Fruit fly (Drosophila melanogaster) whole organism, embryonic: ENCODE measurements around the gene Obp93a.

Experiments
- Adf1 ChIP-seq: fragments of 200-800 bp; sonication (Bioruptor generic); IDR thresholded peaks from 2 replicates; pipeline ENCODE4 v1.3.6; 2022; ENCODE audit warnings: missing biosample characterization, missing genetic modification characterization
- Asciz ChIP-seq: fragments of 200-800 bp; sonication (Bioruptor generic); optimal IDR thresholded peaks from 2 replicates; lab custom pipeline; 2017; ENCODE audit warnings: missing biosample characterization, mild to moderate bottlenecking, missing genetic modification characterization, missing genetic modification reagents
- CG10147 ChIP-seq: fragments of 200-800 bp; sonication (Bioruptor generic); optimal IDR thresholded peaks from 2 replicates; lab custom pipeline; 2019; ENCODE audit warnings: missing biosample characterization, mild to moderate bottlenecking, missing genetic modification characterization, moderate library complexity
- CG10462 ChIP-seq: fragments of 200-800 bp; sonication (Bioruptor generic); optimal IDR thresholded peaks from 2 replicates; lab custom pipeline; 2016; ENCODE audit warnings: missing biosample characterization, missing genetic modification characterization
- CG11696 ChIP-seq: fragments of 200-800 bp; sonication (Bioruptor generic); IDR thresholded peaks from 2 replicates; pipeline ENCODE4 v1.3.6; 2022; ENCODE audit warnings: missing biosample characterization, missing genetic modification characterization
- CG12219 ChIP-seq: fragments of 200-800 bp; sonication (Bioruptor generic); optimal IDR thresholded peaks from 3 replicates; lab custom pipeline; 2018; ENCODE audit warnings: missing biosample characterization, mild to moderate bottlenecking, missing genetic modification characterization
- CG13123 ChIP-seq: fragments of 200-800 bp; sonication (Bioruptor generic); optimal IDR thresholded peaks from 2 replicates; lab custom pipeline; 2016; ENCODE audit warnings: missing biosample characterization, missing genetic modification characterization
- CG13287 ChIP-seq: fragments of 200-800 bp; sonication (Bioruptor generic); IDR thresholded peaks from 2 replicates; pipeline ENCODE4 v1.3.6; 2022; ENCODE audit warnings: missing biosample characterization, missing genetic modification characterization; ENCODE audit not compliant: partially characterized antibody
- CG14441 ChIP-seq: fragments of 200-800 bp; sonication (Bioruptor generic); IDR thresholded peaks from 2 replicates; pipeline ENCODE4 v1.3.6; 2022; ENCODE audit warnings: missing biosample characterization, missing genetic modification characterization
- CG14965 ChIP-seq: fragments of 200-800 bp; sonication (Bioruptor generic); optimal IDR thresholded peaks from 2 replicates; lab custom pipeline; 2016; ENCODE audit warnings: missing biosample characterization, missing genetic modification characterization, borderline replicate concordance
- CG17328 ChIP-seq: fragments of 200-800 bp; sonication (Bioruptor generic); IDR thresholded peaks from 2 replicates; pipeline ENCODE4 v1.3.6; 2022; ENCODE audit warnings: missing biosample characterization, missing genetic modification characterization
- CG17359 ChIP-seq: fragments of 200-800 bp; sonication (Bioruptor generic); optimal IDR thresholded peaks from 3 replicates; lab custom pipeline; 2018; ENCODE audit warnings: missing biosample characterization, mild to moderate bottlenecking, missing genetic modification characterization, moderate library complexity
- CG2875 ChIP-seq: fragments of 200-800 bp; sonication (Bioruptor generic); optimal IDR thresholded peaks from 2 replicates; lab custom pipeline; 2017; ENCODE audit warnings: missing biosample characterization, mild to moderate bottlenecking, missing genetic modification characterization, missing genetic modification reagents
- CG3163 ChIP-seq: fragments of 200-800 bp; sonication (Bioruptor generic); optimal IDR thresholded peaks from 3 replicates; lab custom pipeline; 2016; ENCODE audit warnings: missing biosample characterization, missing genetic modification characterization
- CG32532 ChIP-seq: fragments of 200-800 bp; sonication (Bioruptor generic); IDR thresholded peaks from 2 replicates; pipeline ENCODE4 v1.3.6; 2022; ENCODE audit warnings: missing biosample characterization, missing genetic modification characterization
- CG3838 ChIP-seq: fragments of 200-800 bp; sonication (Bioruptor generic); optimal IDR thresholded peaks from 3 replicates; lab custom pipeline; 2016; ENCODE audit warnings: missing biosample characterization, missing genetic modification characterization
- CG3995 ChIP-seq: fragments of 200-800 bp; sonication (Bioruptor generic); optimal IDR thresholded peaks from 3 replicates; lab custom pipeline; 2016; ENCODE audit warnings: missing biosample characterization, missing genetic modification characterization
- CG4730 ChIP-seq: fragments of 200-800 bp; sonication (Bioruptor generic); IDR thresholded peaks from 2 replicates; pipeline ENCODE4 v1.3.6; 2022; ENCODE audit warnings: missing biosample characterization, missing genetic modification characterization
- CG8089 ChIP-seq: fragments of 200-800 bp; sonication (Bioruptor generic); optimal IDR thresholded peaks from 3 replicates; lab custom pipeline; 2016; ENCODE audit warnings: missing biosample characterization, missing genetic modification characterization
- CG8765 ChIP-seq: fragments of 200-800 bp; sonication (Bioruptor generic); IDR thresholded peaks from 2 replicates; pipeline ENCODE4 v1.3.6; 2022; ENCODE audit warnings: missing biosample characterization, missing genetic modification characterization
- CG8924 ChIP-seq: fragments of 200-800 bp; optimal IDR thresholded peaks from 3 replicates; lab custom pipeline; 2019; ENCODE audit warnings: missing biosample characterization, mild to moderate bottlenecking, missing genetic modification characterization, moderate library complexity
- E2f2 ChIP-seq: fragments of 200-800 bp; sonication (Bioruptor generic); IDR thresholded peaks from 2 replicates; pipeline ENCODE4 v1.3.6; 2022; ENCODE audit warnings: missing biosample characterization, missing genetic modification characterization
- Fer3 ChIP-seq: fragments of 200-800 bp; sonication (Bioruptor generic); optimal IDR thresholded peaks from 2 replicates; lab custom pipeline; 2018; ENCODE audit warnings: missing biosample characterization, mild to moderate bottlenecking, missing genetic modification characterization, moderate library complexity
- Hmx ChIP-seq: fragments of 200-800 bp; sonication (Bioruptor generic); optimal IDR thresholded peaks from 2 replicates; lab custom pipeline; 2016; ENCODE audit warnings: missing biosample characterization, missing genetic modification characterization
- Hr39 ChIP-seq: fragments of >200 bp; optimal IDR thresholded peaks from 2 replicates; lab custom pipeline; 2017
- Rx ChIP-seq: fragments of 200-800 bp; sonication (Bioruptor generic); IDR thresholded peaks from 2 replicates; pipeline ENCODE4 v1.3.6; 2022; ENCODE audit warnings: missing biosample characterization, missing genetic modification characterization
- Scr ChIP-seq: fragments of 200-800 bp; sonication (Bioruptor generic); IDR thresholded peaks from 2 replicates; pipeline ENCODE4 v1.3.6; 2022; ENCODE audit warnings: missing biosample characterization, missing genetic modification characterization; ENCODE audit not compliant: partially characterized antibody
- Tbp ChIP-seq: fragments of >200 bp; optimal IDR thresholded peaks from 2 replicates; lab custom pipeline; 2018; ENCODE audit warnings: missing biosample characterization, missing genetic modification characterization
- ac ChIP-seq: fragments of 200-800 bp; sonication (Bioruptor generic); optimal IDR thresholded peaks from 3 replicates; lab custom pipeline; 2017; ENCODE audit warnings: missing biosample characterization, mild to moderate bottlenecking, missing genetic modification characterization
- ap ChIP-seq: fragments of 200-800 bp; sonication (Bioruptor generic); IDR thresholded peaks from 2 replicates; pipeline ENCODE4 v1.3.6; 2022; ENCODE audit warnings: missing biosample characterization, missing genetic modification characterization
- ara ChIP-seq: fragments of 200-800 bp; sonication (Bioruptor generic); IDR thresholded peaks from 2 replicates; pipeline ENCODE4 v1.3.6; 2022; ENCODE audit warnings: missing biosample characterization, missing genetic modification characterization
- ash1 ChIP-seq: fragments of 200-800 bp; sonication (Bioruptor generic); optimal IDR thresholded peaks from 2 replicates; lab custom pipeline; 2018; ENCODE audit warnings: missing biosample characterization, mild to moderate bottlenecking, missing genetic modification characterization
- ato ChIP-seq: fragments of 200-800 bp; sonication (Bioruptor generic); IDR thresholded peaks from 2 replicates; pipeline ENCODE4 v1.3.6; 2022; ENCODE audit warnings: missing biosample characterization, missing genetic modification characterization; ENCODE audit not compliant: partially characterized antibody
- bowl ChIP-seq: fragments of 200-800 bp; sonication (Bioruptor generic); IDR thresholded peaks from 2 replicates; pipeline ENCODE4 v1.3.6; 2022; ENCODE audit warnings: missing biosample characterization, missing genetic modification characterization
- cas ChIP-seq: fragments of 200-800 bp; sonication (Bioruptor generic); IDR thresholded peaks from 2 replicates; pipeline ENCODE4 v1.3.6; 2022; ENCODE audit warnings: missing biosample characterization, missing genetic modification characterization
- ci ChIP-seq: fragments of 200-800 bp; sonication (Bioruptor generic); IDR thresholded peaks from 3 replicates; pipeline ENCODE4 v1.3.6; 2022; ENCODE audit warnings: missing biosample characterization, missing genetic modification characterization
- crp ChIP-seq, 2 experiments: fragments of 200-800 bp; sonication (Bioruptor generic); optimal IDR thresholded peaks; 2 replicates in 1 of 2; 3 replicates in 1 of 2; lab custom pipeline; 2017; ENCODE audit warnings: missing biosample characterization in 2 of 2, missing genetic modification characterization in 2 of 2, mild to moderate bottlenecking in 1 of 2, moderate library complexity in 1 of 2
- dmrt99B ChIP-seq: fragments of 200-800 bp; sonication (Bioruptor generic); optimal IDR thresholded peaks from 2 replicates; lab custom pipeline; 2018; ENCODE audit warnings: missing biosample characterization, mild to moderate bottlenecking, missing genetic modification characterization, moderate library complexity
- lbe ChIP-seq: fragments of 200-800 bp; sonication (Bioruptor generic); optimal IDR thresholded peaks from 2 replicates; lab custom pipeline; 2016; ENCODE audit warnings: missing biosample characterization, mild to moderate bottlenecking, missing genetic modification characterization
- lmd ChIP-seq: fragments of 200-800 bp; sonication (Bioruptor generic); IDR thresholded peaks from 2 replicates; pipeline ENCODE4 v1.3.6; 2022; ENCODE audit warnings: missing biosample characterization, missing genetic modification characterization
- lola ChIP-seq, 3 experiments: fragments of >200 bp in 2 of 3; fragments of 200-800 bp in 1 of 3; sonication (Bioruptor generic) in 1 of 3; optimal IDR thresholded peaks; 2 replicates each; lab custom pipeline; 2017 to 2019; ENCODE audit warnings: missing biosample characterization in 3 of 3, missing genetic modification characterization in 3 of 3, mild to moderate bottlenecking in 1 of 3, moderate library complexity in 1 of 3
- lov ChIP-seq, 2 experiments: fragments of 200-800 bp in 1 of 2; fragments of >200 bp in 1 of 2; sonication (Bioruptor generic) in 1 of 2; IDR thresholded peaks in 1 of 2; optimal IDR thresholded peaks in 1 of 2; 2 replicates in 1 of 2; 3 replicates in 1 of 2; pipeline versions ENCODE4 v1.3.6 to Lab custom; 2017 to 2022; ENCODE audit warnings: missing biosample characterization in 1 of 2, missing genetic modification characterization in 1 of 2
- luna ChIP-seq: fragments of 200-800 bp; sonication (Bioruptor generic); optimal IDR thresholded peaks from 2 replicates; lab custom pipeline; 2016; ENCODE audit warnings: missing biosample characterization, missing genetic modification characterization
- pita ChIP-seq: fragments of 200-800 bp; sonication (Bioruptor generic); optimal IDR thresholded peaks from 2 replicates; lab custom pipeline; 2017; ENCODE audit warnings: missing biosample characterization, mild to moderate bottlenecking, missing genetic modification characterization
- scrt ChIP-seq: fragments of 200-800 bp; sonication (Bioruptor generic); optimal IDR thresholded peaks from 2 replicates; lab custom pipeline; 2018; ENCODE audit warnings: missing biosample characterization, mild to moderate bottlenecking, missing genetic modification characterization, moderate library complexity
- stc ChIP-seq: fragments of 200-800 bp; sonication (Bioruptor generic); IDR thresholded peaks from 2 replicates; pipeline ENCODE4 v1.3.6; 2022; ENCODE audit warnings: missing biosample characterization, missing genetic modification characterization
- tin ChIP-seq: fragments of 200-800 bp; sonication (Bioruptor generic); optimal IDR thresholded peaks from 3 replicates; lab custom pipeline; 2016; ENCODE audit warnings: missing biosample characterization, missing genetic modification characterization
- tup ChIP-seq: fragments of 200-800 bp; sonication (Bioruptor generic); optimal IDR thresholded peaks from 2 replicates; lab custom pipeline; 2016; ENCODE audit warnings: missing biosample characterization, mild to moderate bottlenecking, missing genetic modification characterization, moderate library complexity
- unpg ChIP-seq: fragments of 200-800 bp; sonication (Bioruptor generic); optimal IDR thresholded peaks from 3 replicates; lab custom pipeline; 2018; ENCODE audit warnings: missing biosample characterization, mild to moderate bottlenecking, missing genetic modification characterization, moderate library complexity

The Obp93a gene

DNA sequence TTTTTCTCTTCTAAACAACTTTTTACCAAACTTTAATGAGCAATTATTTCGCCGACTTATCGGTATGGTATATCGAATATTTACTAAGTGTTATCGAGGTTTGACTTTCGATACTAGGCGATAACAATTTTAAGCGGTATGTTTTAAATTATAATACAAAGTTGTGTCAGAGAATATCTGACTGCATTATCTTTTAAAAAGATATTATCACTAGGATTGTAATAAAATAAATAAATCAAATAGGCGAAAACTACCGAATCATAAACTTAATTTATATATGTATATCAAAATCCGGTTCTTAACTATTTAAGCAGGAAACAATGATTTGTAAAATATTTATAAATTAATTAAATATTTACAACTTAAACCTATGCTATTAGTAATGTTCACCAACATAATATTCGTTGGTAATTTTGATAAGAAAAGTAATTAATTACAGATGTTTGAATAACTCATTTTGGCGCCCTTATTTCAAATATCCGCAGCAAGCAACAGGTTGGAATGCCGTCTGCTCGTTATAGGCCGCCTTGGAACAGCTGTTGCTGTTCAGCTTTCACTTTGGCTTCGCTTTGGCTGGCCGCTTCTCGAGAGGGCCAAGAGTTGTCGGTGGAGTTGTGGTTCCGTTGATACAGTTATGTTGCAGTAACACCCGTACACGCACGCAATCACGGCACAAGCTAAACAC lies 21.5 kb downstream of the Obp93a start, which contains the start of the genes Sec15 and rtet (continued):
- TF ChIP-seq Fer3 (tag; lab: Kevin White, UChicago) = peak; percentile 50
- peak; percentile 50 for TF ChIP-seq CG12219 (GFP tag; lab: Kevin White, UChicago)
- TF ChIP-seq CG2875 (GFP tag; lab: Kevin White, UChicago) = no peak
- no peak for TF ChIP-seq CG13123 (GFP tag; lab: Kevin White, UChicago)
- no peak for TF ChIP-seq CG11696
- TF ChIP-seq tin (GFP tag; lab: Kevin White, UChicago) = peak; percentile 61
- TF ChIP-seq CG13287 (GFP tag; lab: Robert Waterston, UW) = peak; percentile 77
- TF ChIP-seq lola (GFP tag; optimal IDR thresholded peaks at IDR 0.05; lab: Kevin White, UChicago) = peak in 1 of 3 experiments; percentile 78
- no peak for TF ChIP-seq lov (optimal IDR thresholded peaks at IDR 0.05; lab: Kevin White, UChicago)
- TF ChIP-seq lov (GFP tag; IDR thresholded peaks at IDR 0.05; lab: Robert Waterston, UW) = peak; percentile 70; the same call in 1 of the 3 replicates
- no peak for TF ChIP-seq tup
- no peak for TF ChIP-seq Asciz
- no peak for TF ChIP-seq ac (GFP tag; lab: Kevin White, UChicago)
- no peak for TF ChIP-seq CG10462 (GFP tag; lab: Kevin White, UChicago)
- TF ChIP-seq CG3163 (GFP tag; lab: Kevin White, UChicago) = no peak
- no peak for TF ChIP-seq Tbp (GFP tag; lab: Kevin White, UChicago)
- TF ChIP-seq scrt (GFP tag; lab: Kevin White, UChicago) = peak; percentile 97
- no peak for TF ChIP-seq CG14965
- TF ChIP-seq Adf1 (GFP tag; lab: Robert Waterston, UW) = no peak
- TF ChIP-seq CG4730 (GFP tag; lab: Robert Waterston, UW) = no peak
- no peak for TF ChIP-seq ash1
- peak; percentile 64 for TF ChIP-seq Scr (GFP tag; lab: Robert Waterston, UW)
- TF ChIP-seq CG32532 (GFP tag; lab: Robert Waterston, UW) = peak; percentile 67; the same call in 1 of the 2 replicates
- TF ChIP-seq CG8924 (tag; lab: Kevin White, UChicago) = peak; percentile 80
- no peak for TF ChIP-seq CG10147 (GFP tag; lab: Kevin White, UChicago)
- no peak for TF ChIP-seq Hr39 (lab: Kevin White, UChicago)
- no peak for TF ChIP-seq CG8765 (GFP tag; lab: Robert Waterston, UW)
- TF ChIP-seq ato = peak; percentile 86
- peak; percentile 75 for TF ChIP-seq ci (GFP tag; lab: Robert Waterston, UW)
- TF ChIP-seq ap (GFP tag; lab: Robert Waterston, UW) = no peak
- TF ChIP-seq CG14441 (GFP tag; lab: Robert Waterston, UW) = peak; percentile 58
- no peak for TF ChIP-seq CG3838 (GFP tag; lab: Kevin White, UChicago)
- no peak for TF ChIP-seq bowl (GFP tag; lab: Robert Waterston, UW)
- TF ChIP-seq unpg (GFP tag; lab: Kevin White, UChicago) = peak; percentile 36
- no peak for TF ChIP-seq luna (GFP tag; lab: Kevin White, UChicago)
- peak; percentile 18; the same call in 1 of the 2 replicates for TF ChIP-seq CG17328 (GFP tag; lab: Robert Waterston, UW)
- peak; percentile 67 for TF ChIP-seq lmd (GFP tag; lab: Robert Waterston, UW)
- peak; percentile 7 for TF ChIP-seq lbe (GFP tag; lab: Kevin White, UChicago)
- TF ChIP-seq CG8089 = peak; percentile 17
- TF ChIP-seq crp (GFP tag; optimal IDR thresholded peaks at IDR 0.05; lab: Kevin White, UChicago) = peak in 1 of 2 experiments; percentile 87
- TF ChIP-seq CG3995 (GFP tag; lab: Kevin White, UChicago) = no peak
- peak; percentile 6; the same call in 1 of the 2 replicates for TF ChIP-seq Rx
- TF ChIP-seq stc = peak; percentile 56
- TF ChIP-seq Hmx = no peak
- peak; percentile 80 for TF ChIP-seq E2f2 (GFP tag; lab: Robert Waterston, UW)
- no peak for TF ChIP-seq dmrt99B (tag; lab: Kevin White, UChicago)
- no peak for TF ChIP-seq pita (GFP tag; lab: Kevin White, UChicago)
- TF ChIP-seq cas (GFP tag; lab: Robert Waterston, UW) = no peak
- TF ChIP-seq ara (GFP tag; lab: Robert Waterston, UW) = peak; percentile 62
- peak; percentile 63 for TF ChIP-seq CG17359 (tag; lab: Kevin White, UChicago)
